Fruit fly (Drosophila melanogaster): ENCODE measurements around the gene MED30.

The MED30 gene

DNA sequence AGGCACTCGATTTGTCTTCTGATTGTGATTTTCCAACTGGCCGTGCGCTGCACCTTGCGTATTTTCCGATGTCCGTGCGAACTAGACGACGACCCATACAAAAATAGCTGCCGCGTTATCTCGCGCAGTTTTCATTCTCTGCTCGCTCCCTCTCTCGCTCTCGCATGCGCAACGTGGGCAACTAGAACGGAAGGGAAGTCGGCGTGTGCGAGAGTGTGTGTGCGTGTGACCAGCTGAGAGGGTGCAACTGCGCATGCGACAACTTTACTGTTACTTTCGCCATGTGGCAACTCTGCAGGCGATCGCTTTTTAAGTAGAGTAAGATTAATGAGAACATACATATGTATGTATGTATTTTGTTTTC, 31.5 kb upstream of the MED30 start, which contains the start of gene ebd1 (continued):
- TF ChIP-seq kni (GFP tag; optimal IDR thresholded peaks at IDR 0.05) (peak; percentile 92), klu (GFP tag; IDR thresholded peaks at IDR 0.05) (no peak), CG10979 (tag; optimal IDR thresholded peaks at IDR 0.05) (no peak), btn (GFP tag; optimal IDR thresholded peaks at IDR 0.05) (no peak), Bdp1 (GFP tag; optimal IDR thresholded peaks at IDR 0.05) (no peak), CG4404 (GFP tag; IDR thresholded peaks at IDR 0.05) (no peak), CG11504 (tag; optimal IDR thresholded peaks at IDR 0.05) (no peak), corto (GFP tag; optimal IDR thresholded peaks at IDR 0.05) (no peak), ash1 (GFP tag; optimal IDR thresholded peaks at IDR 0.05) (no peak), yki (optimal IDR thresholded peaks at IDR 0.05) (peak; percentile 8), cato (GFP tag; optimal IDR thresholded peaks at IDR 0.05; ENCODE audit: borderline replicate concordance) (no peak), fd64A (GFP tag; optimal IDR thresholded peaks at IDR 0.05) (peak; percentile 19), lab (GFP tag; optimal IDR thresholded peaks at IDR 0.05) (peak; percentile 44), CG4820 (GFP tag; optimal IDR thresholded peaks at IDR 0.05) (no peak), luna (GFP tag; optimal IDR thresholded peaks at IDR 0.05) (no peak), CG18262 (tag; optimal IDR thresholded peaks at IDR 0.05) (no peak), emc (GFP tag; optimal IDR thresholded peaks at IDR 0.05) (no peak), maf-S (GFP tag; optimal IDR thresholded peaks at IDR 0.05) (no peak), Atf6 (GFP tag; IDR thresholded peaks at IDR 0.05) (no peak), CG6175 (GFP tag; IDR thresholded peaks at IDR 0.05) (no peak), Gsc (GFP tag; IDR thresholded peaks at IDR 0.05) (no peak), CG17359 (tag; optimal IDR thresholded peaks at IDR 0.05) (no peak), bab2 (GFP tag; optimal IDR thresholded peaks at IDR 0.05) (no peak), CG9437 (GFP tag; optimal IDR thresholded peaks at IDR 0.05) (no peak), ci (GFP tag; IDR thresholded peaks at IDR 0.05) (no peak; the same call in 2 of the 3 replicates), oc (tag; optimal IDR thresholded peaks at IDR 0.05) (no peak), CG11398 (GFP tag; optimal IDR thresholded peaks at IDR 0.05) (no peak), Hmr (GFP tag; optimal IDR thresholded peaks at IDR 0.05) (no peak), CG9727 (GFP tag; optimal IDR thresholded peaks at IDR 0.05) (no peak), CG30020 (tag; optimal IDR thresholded peaks at IDR 0.05) (no peak), tio (GFP tag; optimal IDR thresholded peaks at IDR 0.05) (no peak), CG8944 (GFP tag; optimal IDR thresholded peaks at IDR 0.05) (no peak), zen (tag; optimal IDR thresholded peaks at IDR 0.05) (no peak), CG3995 (GFP tag; optimal IDR thresholded peaks at IDR 0.05) (no peak), grau (tag; optimal IDR thresholded peaks at IDR 0.05) (no peak), ham (GFP tag; IDR thresholded peaks at IDR 0.05) (no peak), hkb (optimal IDR thresholded peaks at IDR 0.05) (no peak), hkb (GFP tag; IDR thresholded peaks at IDR 0.05) (no peak), Max (GFP tag; optimal IDR thresholded peaks at IDR 0.05) (peak; percentile 19), CG1647 (GFP tag; optimal IDR thresholded peaks at IDR 0.05) (no peak), CG10321 (GFP tag; IDR thresholded peaks at IDR 0.05) (no peak), C15 (GFP tag; IDR thresholded peaks at IDR 0.05) (no peak), slp2 (GFP tag; optimal IDR thresholded peaks at IDR 0.05) (no peak), Dip2 (GFP tag; IDR thresholded peaks at IDR 0.05) (no peak), CG2116 (GFP tag; optimal IDR thresholded peaks at IDR 0.05) (no peak), z (GFP tag; IDR thresholded peaks at IDR 0.05) (no peak), CG13296 (GFP tag; optimal IDR thresholded peaks at IDR 0.05) (no peak), CG7987 (GFP tag; optimal IDR thresholded peaks at IDR 0.05) (no peak), Rfx (GFP tag; IDR thresholded peaks at IDR 0.05) (no peak), zf30C (GFP tag; optimal IDR thresholded peaks at IDR 0.05) (no peak), Ets97D (GFP tag; optimal IDR thresholded peaks at IDR 0.05) (peak; percentile 74), CG10366 (GFP tag; IDR thresholded peaks at IDR 0.05) (no peak), CG10274 (GFP tag; optimal IDR thresholded peaks at IDR 0.05) (no peak), abd-A (tag; optimal IDR thresholded peaks at IDR 0.05) (no peak)

Data from whole organism, embryonic.